Worm (Caenorhabditis elegans): ENCODE measurements around the gene lea-1.

DNA sequence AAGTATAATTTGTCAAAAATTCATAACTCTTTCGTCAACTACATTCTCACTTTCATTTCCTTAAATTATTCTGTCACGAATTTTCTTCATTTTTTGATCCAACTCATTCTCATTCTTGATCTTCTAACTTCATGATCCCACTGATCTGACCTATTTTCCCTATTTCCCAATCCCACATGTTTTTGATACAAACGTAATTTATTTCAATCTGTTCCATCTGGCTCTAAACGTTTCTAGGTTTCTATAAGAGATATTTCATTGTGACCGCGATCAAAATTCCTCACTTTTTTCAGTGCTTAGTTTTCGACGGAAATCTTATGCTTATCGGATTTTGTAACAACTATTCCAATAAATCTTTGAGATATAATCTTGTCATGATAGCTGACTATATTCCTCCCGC lies 54.0 kb downstream of the lea-1 start:
- no peak for TF ChIP-seq him-1 (tag; optimal IDR thresholded peaks at IDR 0.05)
- TF ChIP-seq W03F9.2 (tag; optimal IDR thresholded peaks at IDR 0.05) = no peak
- TF ChIP-seq dao-5 (tag; optimal IDR thresholded peaks at IDR 0.05) = no peak
